Fruit fly (Drosophila melanogaster) Kc167 (cell line): ENCODE data around the gene vap.

ENCODE experiments used
- Myc ChIP-seq: fragments of >200 bp; optimal IDR thresholded peaks from 2 replicates; lab custom pipeline; 2017; ENCODE audit warnings: missing external identifiers
- Sin3A ChIP-seq: fragments of >200 bp; optimal IDR thresholded peaks from 2 replicates; lab custom pipeline; 2018; ENCODE audit warnings: missing external identifiers
- h ChIP-seq: fragments of >200 bp; optimal IDR thresholded peaks from 3 replicates; lab custom pipeline; 2018; ENCODE audit warnings: missing external identifiers
- psq ChIP-seq: fragments of >200 bp; optimal IDR thresholded peaks from 2 replicates; lab custom pipeline; 2017; ENCODE audit warnings: missing external identifiers
- ttk ChIP-seq: sonication (Bioruptor generic); optimal IDR thresholded peaks from 2 replicates; lab custom pipeline; 2017; ENCODE audit warnings: missing external identifiers

dm6 chrX:15969577-15969976 is 36.0 kb downstream of the vap start:
- TF ChIP-seq Sin3A: no peak
- TF ChIP-seq h (lab: Kevin White, UChicago): no peak
- no peak for TF ChIP-seq psq
- no peak for TF ChIP-seq ttk (lab: Kevin White, UChicago)
- no peak for TF ChIP-seq Myc
